Worm (Caenorhabditis elegans): ENCODE results near the gene F33G12.3.

F33G12.3 gene

ce11 chrII:5057315-5057714, 23.5 kb upstream of the F33G12.3 start:
- TF ChIP-seq F49E8.2 (tag; optimal IDR thresholded peaks at IDR 0.05; ENCODE audit: insufficient read depth) (peak; percentile 75), sdz-38 (tag; optimal IDR thresholded peaks at IDR 0.05) (no peak), nfya-1 (tag; optimal IDR thresholded peaks at IDR 0.05; ENCODE audit: borderline replicate concordance, insufficient read depth) (no peak), hmg-20 (GFP tag; IDR thresholded peaks at IDR 0.05) (peak; percentile 53; the same call in 1 of the 2 replicates), F52B5.7 (tag; optimal IDR thresholded peaks at IDR 0.05) (no peak), F33H1.4 (GFP tag; IDR thresholded peaks at IDR 0.05) (peak; percentile 72), F23B12.7 (tag; optimal IDR thresholded peaks at IDR 0.05; ENCODE audit: insufficient read depth) (peak; percentile 35), D2030.7 (GFP tag; IDR thresholded peaks at IDR 0.05) (peak; percentile 74), snpc-1.1 (tag; optimal IDR thresholded peaks at IDR 0.05; ENCODE audit: insufficient read depth) (peak; percentile 97), sptf-2 (GFP tag; optimal IDR thresholded peaks at IDR 0.05) (no peak), athp-1 (tag; optimal IDR thresholded peaks at IDR 0.05) (no peak), hlh-12 (tag; optimal IDR thresholded peaks at IDR 0.05) (no peak), T07F8.4 (tag; optimal IDR thresholded peaks at IDR 0.05) (peak; percentile 17), K12H6.12 (tag; optimal IDR thresholded peaks at IDR 0.05) (peak; percentile 31), F57C9.4 (tag; optimal IDR thresholded peaks at IDR 0.05) (no peak), repo-1 (tag; optimal IDR thresholded peaks at IDR 0.05) (peak; percentile 88), snpc-1.3 (tag; optimal IDR thresholded peaks at IDR 0.05; ENCODE audit: insufficient read depth) (peak; percentile 18), hrde-1 (tag; optimal IDR thresholded peaks at IDR 0.05; ENCODE audit: borderline replicate concordance) (peak; percentile 20), atf-7 (tag; optimal IDR thresholded peaks at IDR 0.05) (peak; percentile 8), hlh-26 (GFP tag; conservative IDR thresholded peaks at IDR 0.05) (no peak), akir-1 (GFP tag; optimal IDR thresholded peaks at IDR 0.05) (no peak), nhr-179 (tag; optimal IDR thresholded peaks at IDR 0.05) (no peak), egl-44 (GFP tag; IDR thresholded peaks at IDR 0.05) (0 out of 2 replicates have a peak, but pooled peaks have one; percentile 16), B0336.3 (GFP tag; IDR thresholded peaks at IDR 0.05) (peak; percentile 67), ztf-26 (tag; optimal IDR thresholded peaks at IDR 0.05) (peak; percentile 63), F55B11.4 (tag; optimal IDR thresholded peaks at IDR 0.05; ENCODE audit: borderline replicate concordance, insufficient read depth) (no peak), ztf-25 (GFP tag; IDR thresholded peaks at IDR 0.05) (no peak), ceh-79 (tag; optimal IDR thresholded peaks at IDR 0.05) (peak; percentile 19), Y56A3A.18 (GFP tag; IDR thresholded peaks at IDR 0.05) (peak; percentile 89), lsy-27 (tag; optimal IDR thresholded peaks at IDR 0.05; ENCODE audit: borderline replicate concordance, insufficient read depth) (no peak), Y95B8A.8 (GFP tag; IDR thresholded peaks at IDR 0.05) (no peak), ets-4 (GFP tag; optimal IDR thresholded peaks at IDR 0.05) (no peak), B0035.1 (tag; optimal IDR thresholded peaks at IDR 0.05) (peak; percentile 41), him-1 (tag; optimal IDR thresholded peaks at IDR 0.05) (peak; percentile 91), hmg-1.2 (GFP tag; IDR thresholded peaks at IDR 0.05) (peak; percentile 74), dox-1 (GFP tag; IDR thresholded peaks at IDR 0.05) (peak; percentile 89), mes-4 (tag; optimal IDR thresholded peaks at IDR 0.05) (peak; percentile 15), F10E7.11 (tag; optimal IDR thresholded peaks at IDR 0.05) (no peak), ceh-27 (GFP tag; optimal IDR thresholded peaks at IDR 0.05) (peak; percentile 30), attf-6 (GFP tag; IDR thresholded peaks at IDR 0.05) (peak; percentile 62; the same call in 1 of the 2 replicates), madf-10 (tag; optimal IDR thresholded peaks at IDR 0.05) (peak; percentile 40), B0019.2 (GFP tag; conservative IDR thresholded peaks at IDR 0.05) (0 out of 2 replicates have a peak, but pooled peaks have one; percentile 43), gei-17 (GFP tag; optimal IDR thresholded peaks at IDR 0.05) (no peak), F37B4.10 (GFP tag; IDR thresholded peaks at IDR 0.05) (0 out of 2 replicates have a peak, but pooled peaks have one; percentile 72), C17E4.6 (GFP tag; IDR thresholded peaks at IDR 0.05) (peak; percentile 52), lin-54 (GFP tag; optimal IDR thresholded peaks at IDR 0.05) (peak; percentile 64), C06A6.2 (GFP tag; conservative IDR thresholded peaks at IDR 0.05) (peak; percentile 63)
